Worm (Caenorhabditis elegans): ENCODE data around the gene decr-1.2.

The decr-1.2 gene

ce11 chrII:8593840-8594625 lies 48.6 kb downstream of the decr-1.2 start, which contains the start of gene aptf-3:
TSS of gene aptf-3 (plus strand) at chrII:8594190.
- TF ChIP-seq F55B11.4 (tag; optimal IDR thresholded peaks at IDR 0.05; ENCODE audit: borderline replicate concordance, insufficient read depth): no peak
- TF ChIP-seq F33H1.4 (GFP tag; IDR thresholded peaks at IDR 0.05): peak; percentile 69
- peak; percentile 71 for TF ChIP-seq lsl-1 (GFP tag; optimal IDR thresholded peaks at IDR 0.05)

Data from whole organism, young adult.